Fruit fly (Drosophila melanogaster): ENCODE results near the gene CG43336.

CG43336 gene

dm6 chr3R:15665962-15666361 is 29.0 kb downstream of the CG43336 start, which contains the start of gene pxb (continued):
- no peak for TF ChIP-seq CG13123 (GFP tag; optimal IDR thresholded peaks at IDR 0.05)
- TF ChIP-seq amos (GFP tag; IDR thresholded peaks at IDR 0.05; ENCODE audit: partially characterized antibody), result peak; percentile 39; the same call in 1 of the 2 replicates
- TF ChIP-seq pum (GFP tag; optimal IDR thresholded peaks at IDR 0.05), result no peak
- TF ChIP-seq Hr78 (GFP tag; optimal IDR thresholded peaks at IDR 0.05), result no peak
- TF ChIP-seq rib (GFP tag; IDR thresholded peaks at IDR 0.05), result 0 out of 2 replicates have a peak, but pooled peaks have one; percentile 19
- TF ChIP-seq CG1233 (GFP tag; optimal IDR thresholded peaks at IDR 0.05), result no peak
- TF ChIP-seq tll (GFP tag; optimal IDR thresholded peaks at IDR 0.05), result peak in 1 of 2 experiments; percentile 55
- no peak for TF ChIP-seq tup (GFP tag; optimal IDR thresholded peaks at IDR 0.05)
- no peak for TF ChIP-seq CG9797 (GFP tag; optimal IDR thresholded peaks at IDR 0.05)
- no peak for TF ChIP-seq CG18011 (GFP tag; optimal IDR thresholded peaks at IDR 0.05)
- no peak for TF ChIP-seq dysf (GFP tag; IDR thresholded peaks at IDR 0.05)
- TF ChIP-seq ssp (GFP tag; IDR thresholded peaks at IDR 0.05), result no peak
- TF ChIP-seq CG4707 (GFP tag; optimal IDR thresholded peaks at IDR 0.05), result no peak
- no peak for TF ChIP-seq Mrtf (GFP tag; IDR thresholded peaks at IDR 0.05)
- peak; percentile 3 for TF ChIP-seq CG13424 (tag; optimal IDR thresholded peaks at IDR 0.05)
- TF ChIP-seq nerfin-1 (tag; optimal IDR thresholded peaks at IDR 0.05), result peak; percentile 55
- TF ChIP-seq CG10366 (GFP tag; IDR thresholded peaks at IDR 0.05), result no peak
- TF ChIP-seq ac (GFP tag; optimal IDR thresholded peaks at IDR 0.05), result peak; percentile 49
- 0 out of 2 replicates have a peak, but pooled peaks have one; percentile 10 for TF ChIP-seq MBD-R2 (GFP tag; IDR thresholded peaks at IDR 0.05)
- no peak for TF ChIP-seq wdn (GFP tag; IDR thresholded peaks at IDR 0.05)
- peak; percentile 1 for TF ChIP-seq CoRest (tag; optimal IDR thresholded peaks at IDR 0.05)
- TF ChIP-seq peb (GFP tag; IDR thresholded peaks at IDR 0.05), result no peak
- no peak for TF ChIP-seq prd (optimal IDR thresholded peaks at IDR 0.05)
- 0 out of 3 replicates have a peak, but pooled peaks have one; percentile 32 for TF ChIP-seq prd (GFP tag; IDR thresholded peaks at IDR 0.05)
- TF ChIP-seq slou (GFP tag; optimal IDR thresholded peaks at IDR 0.05), result no peak
- TF ChIP-seq CG3407 (GFP tag; optimal IDR thresholded peaks at IDR 0.05), result no peak
- no peak for TF ChIP-seq CG31388 (GFP tag; optimal IDR thresholded peaks at IDR 0.05)
- TF ChIP-seq Camta (GFP tag; optimal IDR thresholded peaks at IDR 0.05), result no peak
- TF ChIP-seq HLH54F (GFP tag; optimal IDR thresholded peaks at IDR 0.05), result no peak
- no peak for TF ChIP-seq Ets97D (GFP tag; optimal IDR thresholded peaks at IDR 0.05)
- no peak for TF ChIP-seq CG14014 (GFP tag; IDR thresholded peaks at IDR 0.05)
- TF ChIP-seq stc (GFP tag; IDR thresholded peaks at IDR 0.05), result no peak
- TF ChIP-seq CG10431 (GFP tag; optimal IDR thresholded peaks at IDR 0.05), result no peak
- no peak for TF ChIP-seq CG7928 (GFP tag; optimal IDR thresholded peaks at IDR 0.05)
- TF ChIP-seq CG7372 (GFP tag; IDR thresholded peaks at IDR 0.05), result no peak
- no peak for TF ChIP-seq CG31224 (GFP tag; IDR thresholded peaks at IDR 0.05)
- no peak for TF ChIP-seq emc (GFP tag; optimal IDR thresholded peaks at IDR 0.05)
- TF ChIP-seq dmrt11E (tag; optimal IDR thresholded peaks at IDR 0.05), result no peak
- TF ChIP-seq vfl (GFP tag; optimal IDR thresholded peaks at IDR 0.05), result no peak
- TF ChIP-seq CG8388 (GFP tag; optimal IDR thresholded peaks at IDR 0.05), result no peak
- peak; percentile 23 for TF ChIP-seq CG10979 (tag; optimal IDR thresholded peaks at IDR 0.05)
- no peak for TF ChIP-seq Chrac-16 (GFP tag; optimal IDR thresholded peaks at IDR 0.05)
- no peak for TF ChIP-seq E2f1 (GFP tag; IDR thresholded peaks at IDR 0.05)
- TF ChIP-seq CG10274 (GFP tag; optimal IDR thresholded peaks at IDR 0.05), result no peak
- TF ChIP-seq sob (GFP tag; IDR thresholded peaks at IDR 0.05), result no peak
- no peak for TF ChIP-seq CG12659 (GFP tag; optimal IDR thresholded peaks at IDR 0.05)
- no peak for TF ChIP-seq Max (GFP tag; optimal IDR thresholded peaks at IDR 0.05)
- no peak for TF ChIP-seq Lpt (GFP tag; optimal IDR thresholded peaks at IDR 0.05)
- TF ChIP-seq wek (GFP tag; optimal IDR thresholded peaks at IDR 0.05), result peak; percentile 58
- TF ChIP-seq wor (GFP tag; IDR thresholded peaks at IDR 0.05), result no peak
- TF ChIP-seq sna (GFP tag; IDR thresholded peaks at IDR 0.05; ENCODE audit: partially characterized antibody), result 0 out of 2 replicates have a peak, but pooled peaks have one; percentile 32
